Fruit fly (Drosophila melanogaster) whole organism, embryonic: ENCODE measurements around the gene CG5892.

Experiments used
- Bgb ChIP-seq: fragments of 200-800 bp; sonication (Bioruptor generic); IDR thresholded peaks from 2 replicates; pipeline ENCODE4 v1.3.6; 2022; ENCODE audit warnings: missing biosample characterization, missing genetic modification characterization; ENCODE audit not compliant: partially characterized antibody
- CG11696 ChIP-seq: fragments of 200-800 bp; sonication (Bioruptor generic); IDR thresholded peaks from 2 replicates; pipeline ENCODE4 v1.3.6; 2022; ENCODE audit warnings: missing biosample characterization, missing genetic modification characterization
- CG1233 ChIP-seq: fragments of 200-800 bp; sonication (Bioruptor generic); optimal IDR thresholded peaks from 4 replicates; lab custom pipeline; 2018; ENCODE audit warnings: missing biosample characterization, mild to moderate bottlenecking, missing genetic modification characterization
- CG13123 ChIP-seq: fragments of 200-800 bp; sonication (Bioruptor generic); optimal IDR thresholded peaks from 2 replicates; lab custom pipeline; 2016; ENCODE audit warnings: missing biosample characterization, missing genetic modification characterization
- CG15479 ChIP-seq: fragments of 200-800 bp; sonication (Bioruptor generic); optimal IDR thresholded peaks from 3 replicates; lab custom pipeline; 2019; ENCODE audit warnings: missing biosample characterization, mild to moderate bottlenecking, missing genetic modification characterization, moderate library complexity
- CG15696 ChIP-seq: fragments of 200-800 bp; sonication (Bioruptor generic); optimal IDR thresholded peaks from 2 replicates; lab custom pipeline; 2019; ENCODE audit warnings: missing biosample characterization, mild to moderate bottlenecking, missing genetic modification characterization, moderate library complexity
- CG16815 ChIP-seq: fragments of 200-800 bp; sonication (Bioruptor generic); optimal IDR thresholded peaks from 3 replicates; lab custom pipeline; 2017; ENCODE audit warnings: missing biosample characterization, mild to moderate bottlenecking, missing genetic modification characterization
- CG2712 ChIP-seq: fragments of 200-800 bp; optimal IDR thresholded peaks from 3 replicates; lab custom pipeline; 2019; ENCODE audit warnings: missing biosample characterization, mild to moderate bottlenecking, missing genetic modification characterization, moderate library complexity
- CG31224 ChIP-seq: fragments of 200-800 bp; sonication (Bioruptor generic); IDR thresholded peaks from 2 replicates; pipeline ENCODE4 v1.3.6; 2022; ENCODE audit warnings: missing biosample characterization, missing genetic modification characterization
- CG32532 ChIP-seq: fragments of 200-800 bp; sonication (Bioruptor generic); IDR thresholded peaks from 2 replicates; pipeline ENCODE4 v1.3.6; 2022; ENCODE audit warnings: missing biosample characterization, missing genetic modification characterization
- CG34422 ChIP-seq: fragments of 200-800 bp; sonication (Bioruptor generic); IDR thresholded peaks from 3 replicates; pipeline ENCODE4 v1.3.6; 2022; ENCODE audit warnings: missing biosample characterization, missing genetic modification characterization
- CG3847 ChIP-seq: fragments of 200-800 bp; sonication (Bioruptor generic); IDR thresholded peaks from 2 replicates; pipeline ENCODE4 v1.3.6; 2022; ENCODE audit warnings: missing biosample characterization, missing genetic modification characterization
- CG4282 ChIP-seq: fragments of 200-800 bp; sonication (Bioruptor generic); optimal IDR thresholded peaks from 2 replicates; lab custom pipeline; 2016; ENCODE audit warnings: missing biosample characterization, missing genetic modification characterization
- CG5953 ChIP-seq: fragments of 200-800 bp; sonication (Bioruptor generic); IDR thresholded peaks from 2 replicates; pipeline ENCODE4 v1.3.6; 2022; ENCODE audit warnings: missing biosample characterization, missing genetic modification characterization
- CG6689 ChIP-seq: fragments of 200-800 bp; sonication (Bioruptor generic); IDR thresholded peaks from 2 replicates; pipeline ENCODE4 v1.3.6; 2022; ENCODE audit warnings: missing biosample characterization, missing genetic modification characterization
- CrebB ChIP-seq: fragments of 200-800 bp; sonication (Bioruptor generic); optimal IDR thresholded peaks from 3 replicates; lab custom pipeline; 2018; ENCODE audit warnings: missing biosample characterization, mild to moderate bottlenecking, missing genetic modification characterization
- Dad ChIP-seq: fragments of 200-800 bp; sonication (Bioruptor generic); optimal IDR thresholded peaks from 3 replicates; lab custom pipeline; 2016; ENCODE audit warnings: missing biosample characterization, missing genetic modification characterization
- Ets65A ChIP-seq: fragments of 200-800 bp; sonication (Bioruptor generic); peaks from one replicate; lab custom pipeline; 2016; ENCODE audit warnings: missing biosample characterization, missing genetic modification characterization
- Fer1 ChIP-seq: fragments of 200-800 bp; sonication (Bioruptor generic); optimal IDR thresholded peaks from 2 replicates; lab custom pipeline; 2017; ENCODE audit warnings: missing biosample characterization, mild to moderate bottlenecking, missing genetic modification characterization
- Hand ChIP-seq: fragments of 200-800 bp; sonication (Bioruptor generic); optimal IDR thresholded peaks from 2 replicates; lab custom pipeline; 2017; ENCODE audit warnings: mild to moderate bottlenecking, missing biosample characterization, missing genetic modification reagents, missing genetic modification characterization
- Hmr ChIP-seq: fragments of 200-800 bp; sonication (Bioruptor generic); optimal IDR thresholded peaks from 3 replicates; lab custom pipeline; 2017; ENCODE audit warnings: mild to moderate bottlenecking, missing biosample characterization, missing genetic modification reagents, missing genetic modification characterization
- Hr39 ChIP-seq: fragments of >200 bp; optimal IDR thresholded peaks from 2 replicates; lab custom pipeline; 2017
- Kr ChIP-seq: fragments of 200-800 bp; sonication (Bioruptor generic); optimal IDR thresholded peaks from 2 replicates; lab custom pipeline; 2017; ENCODE audit warnings: missing biosample characterization, mild to moderate bottlenecking, missing genetic modification characterization
- Lpt ChIP-seq: fragments of >200 bp; optimal IDR thresholded peaks from 2 replicates; lab custom pipeline; 2018; ENCODE audit warnings: missing biosample characterization, missing genetic modification characterization
- Med ChIP-seq: fragments of 200-800 bp; sonication (Bioruptor generic); peaks from one replicate; lab custom pipeline; 2016; ENCODE audit warnings: missing biosample characterization, missing genetic modification characterization, mild to moderate bottlenecking, inconsistent platforms, moderate library complexity
- NC2β ChIP-seq: fragments of 200-800 bp; sonication (Bioruptor generic); optimal IDR thresholded peaks from 2 replicates; lab custom pipeline; 2016; ENCODE audit warnings: missing biosample characterization, missing genetic modification characterization
- Nf-YB ChIP-seq: fragments of 200-800 bp; sonication (Bioruptor generic); optimal IDR thresholded peaks from 3 replicates; lab custom pipeline; 2019; ENCODE audit warnings: missing biosample characterization, mild to moderate bottlenecking, missing genetic modification characterization, moderate library complexity
- Nf-YC ChIP-seq: fragments of 200-800 bp; optimal IDR thresholded peaks from 3 replicates; lab custom pipeline; 2019; ENCODE audit warnings: missing biosample characterization, mild to moderate bottlenecking, missing genetic modification characterization, moderate library complexity
- Oli ChIP-seq: fragments of 200-800 bp; sonication (Bioruptor generic); optimal IDR thresholded peaks from 2 replicates; lab custom pipeline; 2018; ENCODE audit warnings: missing biosample characterization, mild to moderate bottlenecking, missing genetic modification characterization, moderate library complexity
- Ptx1 ChIP-seq: fragments of 200-800 bp; sonication (Bioruptor generic); IDR thresholded peaks from 2 replicates; pipeline ENCODE4 v1.3.6; 2022; ENCODE audit warnings: missing biosample characterization, missing genetic modification characterization
- ab ChIP-seq: fragments of 200-800 bp; sonication (Bioruptor generic); optimal IDR thresholded peaks from 2 replicates; lab custom pipeline; 2016; ENCODE audit warnings: missing biosample characterization, missing genetic modification characterization
- aop ChIP-seq: fragments of 200-800 bp; sonication (Bioruptor generic); IDR thresholded peaks from 2 replicates; pipeline ENCODE4 v1.3.6; 2022; ENCODE audit warnings: missing biosample characterization, missing genetic modification characterization
- br ChIP-seq: fragments of >200 bp; optimal IDR thresholded peaks from 2 replicates; lab custom pipeline; 2017
- corto ChIP-seq: fragments of 200-800 bp; sonication (Bioruptor generic); optimal IDR thresholded peaks from 2 replicates; lab custom pipeline; 2016; ENCODE audit warnings: missing biosample characterization, mild to moderate bottlenecking, missing genetic modification characterization, moderate library complexity
- dm ChIP-seq: fragments of 200-800 bp; sonication (Bioruptor generic); optimal IDR thresholded peaks from 3 replicates; lab custom pipeline; 2016; ENCODE audit warnings: missing biosample characterization, missing genetic modification characterization
- fd64A ChIP-seq: fragments of 200-800 bp; sonication (Bioruptor generic); optimal IDR thresholded peaks from 3 replicates; lab custom pipeline; 2018; ENCODE audit warnings: missing biosample characterization, mild to moderate bottlenecking, missing genetic modification characterization
- gcm2 ChIP-seq: fragments of 200-800 bp; sonication (Bioruptor generic); optimal IDR thresholded peaks from 2 replicates; lab custom pipeline; 2016; ENCODE audit warnings: missing biosample characterization, missing genetic modification characterization
- gem ChIP-seq: fragments of 200-800 bp; sonication (Bioruptor generic); optimal IDR thresholded peaks from 2 replicates; lab custom pipeline; 2019; ENCODE audit warnings: missing biosample characterization, mild to moderate bottlenecking, missing genetic modification characterization, moderate library complexity
- hbn ChIP-seq: fragments of 200-800 bp; sonication (Bioruptor generic); IDR thresholded peaks from 2 replicates; pipeline ENCODE4 v1.3.6; 2022; ENCODE audit warnings: missing biosample characterization, missing genetic modification characterization; ENCODE audit not compliant: partially characterized antibody
- her ChIP-seq: fragments of 200-800 bp; sonication (Bioruptor generic); optimal IDR thresholded peaks from 2 replicates; lab custom pipeline; 2016; ENCODE audit warnings: missing biosample characterization, missing genetic modification characterization
- jumu ChIP-seq: fragments of 200-800 bp; sonication (Bioruptor generic); optimal IDR thresholded peaks from 3 replicates; lab custom pipeline; 2016; ENCODE audit warnings: missing biosample characterization, missing genetic modification characterization
- lov ChIP-seq, 2 experiments: fragments of 200-800 bp in 1 of 2; fragments of >200 bp in 1 of 2; sonication (Bioruptor generic) in 1 of 2; IDR thresholded peaks in 1 of 2; optimal IDR thresholded peaks in 1 of 2; 2 replicates in 1 of 2; 3 replicates in 1 of 2; pipeline versions ENCODE4 v1.3.6 to Lab custom; 2017 to 2022; ENCODE audit warnings: missing biosample characterization in 1 of 2, missing genetic modification characterization in 1 of 2
- nau ChIP-seq: fragments of 200-800 bp; sonication (Bioruptor generic); optimal IDR thresholded peaks from 3 replicates; lab custom pipeline; 2017; ENCODE audit warnings: missing biosample characterization, mild to moderate bottlenecking, missing genetic modification characterization, missing genetic modification reagents
- schlank ChIP-seq: fragments of 200-800 bp; sonication (Bioruptor generic); optimal IDR thresholded peaks from 2 replicates; lab custom pipeline; 2018; ENCODE audit warnings: missing biosample characterization, mild to moderate bottlenecking, missing genetic modification characterization
- scrt ChIP-seq: fragments of 200-800 bp; sonication (Bioruptor generic); optimal IDR thresholded peaks from 2 replicates; lab custom pipeline; 2018; ENCODE audit warnings: missing biosample characterization, mild to moderate bottlenecking, missing genetic modification characterization, moderate library complexity
- sd ChIP-seq: fragments of 200-800 bp; sonication (Bioruptor generic); optimal IDR thresholded peaks from 3 replicates; lab custom pipeline; 2018; ENCODE audit warnings: missing biosample characterization, mild to moderate bottlenecking, missing genetic modification characterization, moderate library complexity
- toy ChIP-seq: fragments of 200-800 bp; sonication (Bioruptor generic); IDR thresholded peaks from 2 replicates; pipeline ENCODE4 v1.3.6; 2022; ENCODE audit warnings: missing biosample characterization, missing genetic modification characterization
- twi ChIP-seq: fragments of 200-800 bp; optimal IDR thresholded peaks from 2 replicates; lab custom pipeline; 2019; ENCODE audit warnings: missing biosample characterization, mild to moderate bottlenecking, missing genetic modification characterization, moderate library complexity
- vvl ChIP-seq: fragments of 200-800 bp; sonication (Bioruptor generic); IDR thresholded peaks from 2 replicates; pipeline ENCODE4 v1.3.6; 2022; ENCODE audit warnings: missing biosample characterization, missing genetic modification characterization

The CG5892 gene

DNA sequence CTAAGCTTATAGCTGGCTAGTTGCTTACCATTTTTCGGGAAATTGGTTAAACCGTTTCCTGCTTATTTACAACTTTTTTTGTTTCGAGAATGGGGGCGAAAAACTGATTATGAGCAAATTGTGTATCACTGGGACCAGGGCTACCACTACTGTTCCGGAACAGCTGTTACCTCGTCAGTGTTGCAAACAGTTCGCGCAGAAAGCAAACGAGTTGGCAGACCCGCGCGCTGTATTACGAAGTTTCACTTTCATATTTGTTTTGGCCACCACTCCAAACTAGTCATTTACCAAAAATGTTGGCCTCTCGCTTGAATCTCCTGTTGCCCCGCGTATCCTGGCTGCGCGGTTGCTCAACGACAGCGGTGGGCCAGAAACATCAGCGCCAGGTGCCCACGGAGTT, 27.5 kb downstream of the CG5892 start, which contains the start of the genes AP-2sigma and Idi (continued):
- peak; percentile 1 for TF ChIP-seq Nf-YC (tag; lab: Kevin White, UChicago)
- no peak for TF ChIP-seq lov (optimal IDR thresholded peaks at IDR 0.05; lab: Kevin White, UChicago)
- TF ChIP-seq lov (GFP tag; IDR thresholded peaks at IDR 0.05; lab: Robert Waterston, UW): peak; percentile 76; the same call in 1 of the 3 replicates
- TF ChIP-seq Fer1 (GFP tag; lab: Kevin White, UChicago): peak; percentile 3
- peak; percentile 91 for TF ChIP-seq Med (GFP tag; lab: Kevin White, UChicago)
- no peak for TF ChIP-seq toy
- TF ChIP-seq gcm2 (GFP tag; lab: Kevin White, UChicago): no peak
- no peak for TF ChIP-seq CG15696 (tag; lab: Kevin White, UChicago)
- peak; percentile 89 for TF ChIP-seq CG3847 (GFP tag; lab: Robert Waterston, UW)
- no peak for TF ChIP-seq dm (GFP tag; lab: Kevin White, UChicago)
- TF ChIP-seq CG34422 (GFP tag; lab: Robert Waterston, UW): peak; percentile 70; the same call in 2 of the 3 replicates
- peak; percentile 32 for TF ChIP-seq CG15479 (GFP tag; lab: Kevin White, UChicago)
- peak; percentile 30 for TF ChIP-seq Hmr (GFP tag; lab: Kevin White, UChicago)
- TF ChIP-seq twi (tag; lab: Kevin White, UChicago): peak; percentile 3
- TF ChIP-seq CG16815 (GFP tag; lab: Kevin White, UChicago): no peak
- no peak for TF ChIP-seq Kr
- no peak for TF ChIP-seq aop (GFP tag; lab: Robert Waterston, UW)
- TF ChIP-seq scrt (GFP tag; lab: Kevin White, UChicago): no peak
- TF ChIP-seq schlank (tag; lab: Kevin White, UChicago): no peak
- TF ChIP-seq vvl: peak; percentile 55
- TF ChIP-seq her (GFP tag; lab: Kevin White, UChicago): peak; percentile 43
- TF ChIP-seq, all 482 proteins: peak for 157

DNA sequence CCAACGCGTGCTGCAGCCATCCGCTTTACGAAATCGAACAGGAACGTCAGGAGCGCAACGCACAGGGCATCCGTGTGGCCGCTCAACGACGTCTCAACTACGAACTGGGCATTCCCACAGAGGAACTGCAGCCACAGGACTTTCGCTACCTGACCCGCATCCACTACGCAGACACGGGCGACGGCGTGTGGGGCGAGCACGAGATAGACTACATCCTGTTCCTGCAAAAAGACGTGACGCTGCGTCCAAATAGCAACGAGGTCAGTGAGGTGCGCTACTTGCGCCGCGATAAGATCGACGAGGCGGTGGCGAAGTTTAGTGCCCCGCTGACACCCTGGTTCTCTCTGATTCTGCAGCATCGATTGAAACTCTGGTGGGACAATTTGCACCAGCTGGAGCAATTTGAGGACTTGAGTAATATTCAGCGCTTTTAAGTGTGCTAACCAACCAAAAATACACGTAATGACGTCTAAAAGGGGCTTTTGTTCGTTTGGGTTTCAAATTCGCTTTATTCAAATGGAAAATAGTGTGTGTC, 28.3 kb downstream of the CG5892 start:
- TF ChIP-seq CG11696: no peak
- no peak for TF ChIP-seq nau (GFP tag; lab: Kevin White, UChicago)
- TF ChIP-seq hbn (GFP tag; lab: Robert Waterston, UW): no peak
- TF ChIP-seq gem (tag; lab: Kevin White, UChicago): no peak
- TF ChIP-seq corto (GFP tag; lab: Kevin White, UChicago): no peak
- no peak for TF ChIP-seq CG6689 (GFP tag; lab: Robert Waterston, UW)
- no peak for TF ChIP-seq sd (tag; lab: Kevin White, UChicago)
- TF ChIP-seq Ets65A (GFP tag; lab: Kevin White, UChicago): peak; percentile 72
- peak; percentile 56 for TF ChIP-seq Med (GFP tag; lab: Kevin White, UChicago)
- TF ChIP-seq CG32532 (GFP tag; lab: Robert Waterston, UW): no peak
- no peak for TF ChIP-seq Ptx1 (GFP tag; lab: Robert Waterston, UW)
- no peak for TF ChIP-seq CG5953 (GFP tag; lab: Robert Waterston, UW)
- TF ChIP-seq Lpt (GFP tag; lab: Kevin White, UChicago): no peak
- TF ChIP-seq CG31224 (GFP tag; lab: Robert Waterston, UW): no peak

- TF ChIP-seq br (lab: Kevin White, UChicago): no peak
- peak; percentile 19 for TF ChIP-seq CrebB
- TF ChIP-seq Nf-YB (GFP tag; lab: Kevin White, UChicago): no peak
- TF ChIP-seq CG4282 (GFP tag; lab: Kevin White, UChicago): no peak
- TF ChIP-seq Oli: no peak
- no peak for TF ChIP-seq Bgb (GFP tag; lab: Robert Waterston, UW)
- TF ChIP-seq Ptx1 (GFP tag; lab: Robert Waterston, UW): no peak
- TF ChIP-seq NC2β (GFP tag; lab: Kevin White, UChicago): no peak
- peak; percentile 35 for TF ChIP-seq CG1233 (GFP tag; lab: Kevin White, UChicago)
- TF ChIP-seq CG2712 (tag; lab: Kevin White, UChicago): no peak
- TF ChIP-seq jumu (GFP tag; lab: Kevin White, UChicago): no peak
- TF ChIP-seq Hr39 (lab: Kevin White, UChicago): no peak
- TF ChIP-seq Dad: no peak
- TF ChIP-seq ab (GFP tag; lab: Kevin White, UChicago): no peak
- no peak for TF ChIP-seq Hand (GFP tag; lab: Kevin White, UChicago)
- TF ChIP-seq CG13123 (GFP tag; lab: Kevin White, UChicago): no peak
- peak; percentile 23 for TF ChIP-seq fd64A (GFP tag; lab: Kevin White, UChicago)
- TF ChIP-seq Fer1 (GFP tag; lab: Kevin White, UChicago): peak; percentile 42
These were observed 28.8 kb downstream of the CG5892 start for dm6 chr3R:21271208-21271607.
